Fruit fly (Drosophila melanogaster): ENCODE data around the gene JMJD7.

Gene JMJD7

dm6 chr3L:13494363-13495015 lies 44.4 kb upstream of the JMJD7 start (continued):
- no peak for TF ChIP-seq CG17385 (GFP tag; optimal IDR thresholded peaks at IDR 0.05)
- TF ChIP-seq CG17568 (GFP tag; optimal IDR thresholded peaks at IDR 0.05), result no peak
- no peak for TF ChIP-seq dm (GFP tag; optimal IDR thresholded peaks at IDR 0.05)
- TF ChIP-seq CG12071 (GFP tag; optimal IDR thresholded peaks at IDR 0.05), result no peak
- no peak for TF ChIP-seq CG6272 (GFP tag; IDR thresholded peaks at IDR 0.05)
- no peak for TF ChIP-seq CG6689 (GFP tag; IDR thresholded peaks at IDR 0.05)
- no peak for TF ChIP-seq cg (GFP tag; optimal IDR thresholded peaks at IDR 0.05)
- no peak for TF ChIP-seq CG12299 (tag; optimal IDR thresholded peaks at IDR 0.05)
- no peak for TF ChIP-seq inv (GFP tag; IDR thresholded peaks at IDR 0.05; ENCODE audit: partially characterized antibody)
- no peak for TF ChIP-seq CG8478 (optimal IDR thresholded peaks at IDR 0.05)
- no peak for TF ChIP-seq CG15514 (GFP tag; optimal IDR thresholded peaks at IDR 0.05)
- TF ChIP-seq emc (GFP tag; optimal IDR thresholded peaks at IDR 0.05), result no peak
- no peak for TF ChIP-seq luna (GFP tag; optimal IDR thresholded peaks at IDR 0.05)
- no peak for TF ChIP-seq zen (tag; optimal IDR thresholded peaks at IDR 0.05)
- no peak for TF ChIP-seq gfzf (GFP tag; optimal IDR thresholded peaks at IDR 0.05)
- no peak for TF ChIP-seq CHES-1-like (GFP tag; optimal IDR thresholded peaks at IDR 0.05)
- TF ChIP-seq CG12659 (GFP tag; optimal IDR thresholded peaks at IDR 0.05), result no peak
- no peak for TF ChIP-seq fd64A (GFP tag; optimal IDR thresholded peaks at IDR 0.05)
- no peak for TF ChIP-seq tio (GFP tag; optimal IDR thresholded peaks at IDR 0.05)
- TF ChIP-seq corto (GFP tag; optimal IDR thresholded peaks at IDR 0.05), result peak; percentile 31
- TF ChIP-seq CG6791 (GFP tag; IDR thresholded peaks at IDR 0.05; ENCODE audit: partially characterized antibody), result 0 out of 3 replicates have a peak, but pooled peaks have one; percentile 38
- TF ChIP-seq CG32767 (GFP tag; IDR thresholded peaks at IDR 0.05), result no peak
- no peak for TF ChIP-seq CG1529 (GFP tag; optimal IDR thresholded peaks at IDR 0.05)
- TF ChIP-seq scrt (GFP tag; optimal IDR thresholded peaks at IDR 0.05), result no peak
- no peak for TF ChIP-seq MBD-R2 (GFP tag; IDR thresholded peaks at IDR 0.05)
- no peak for TF ChIP-seq CG3726 (GFP tag; IDR thresholded peaks at IDR 0.05)
- TF ChIP-seq NC2β (GFP tag; optimal IDR thresholded peaks at IDR 0.05), result no peak
- no peak for TF ChIP-seq CG15073 (GFP tag; optimal IDR thresholded peaks at IDR 0.05)
- TF ChIP-seq mld (GFP tag; IDR thresholded peaks at IDR 0.05; ENCODE audit: partially characterized antibody), result no peak
- no peak for TF ChIP-seq Sox102F (GFP tag; optimal IDR thresholded peaks at IDR 0.05)
- TF ChIP-seq bbx (GFP tag; IDR thresholded peaks at IDR 0.05; ENCODE audit: partially characterized antibody), result peak; percentile 34; the same call in 1 of the 2 replicates
- no peak for TF ChIP-seq CG3163 (GFP tag; optimal IDR thresholded peaks at IDR 0.05)
- TF ChIP-seq slou (GFP tag; optimal IDR thresholded peaks at IDR 0.05), result no peak
- TF ChIP-seq CG18599 (GFP tag; optimal IDR thresholded peaks at IDR 0.05), result no peak
- peak; percentile 6 for TF ChIP-seq CG2120 (GFP tag; optimal IDR thresholded peaks at IDR 0.05)
- TF ChIP-seq CG8290 (GFP tag; optimal IDR thresholded peaks at IDR 0.05), result no peak
- peak in 1 of 2 experiments; percentile 28 for TF ChIP-seq CG8290 (tag; optimal IDR thresholded peaks at IDR 0.05)
- TF ChIP-seq sob (GFP tag; IDR thresholded peaks at IDR 0.05), result no peak
- TF ChIP-seq ssp (GFP tag; IDR thresholded peaks at IDR 0.05), result no peak
- no peak for TF ChIP-seq HLH3B (GFP tag; IDR thresholded peaks at IDR 0.05)
- 0 out of 3 replicates have a peak, but pooled peaks have one; percentile 15 for TF ChIP-seq sr (GFP tag; IDR thresholded peaks at IDR 0.05)
- no peak for TF ChIP-seq E2f1 (GFP tag; IDR thresholded peaks at IDR 0.05)
- no peak for TF ChIP-seq zfh2 (GFP tag; optimal IDR thresholded peaks at IDR 0.05)
- TF ChIP-seq bowl (GFP tag; IDR thresholded peaks at IDR 0.05), result no peak
- TF ChIP-seq CG7357 (GFP tag; IDR thresholded peaks at IDR 0.05), result no peak
- no peak for TF ChIP-seq Pdp1 (GFP tag; optimal IDR thresholded peaks at IDR 0.05)
- no peak for TF ChIP-seq CG14667 (GFP tag; IDR thresholded peaks at IDR 0.05)
- TF ChIP-seq amos (GFP tag; IDR thresholded peaks at IDR 0.05; ENCODE audit: partially characterized antibody), result no peak; the same call in 1 of the 2 replicates
- TF ChIP-seq pho (GFP tag; optimal IDR thresholded peaks at IDR 0.05), result no peak
- no peak for TF ChIP-seq pzg (GFP tag; optimal IDR thresholded peaks at IDR 0.05)
- TF ChIP-seq Camta (GFP tag; optimal IDR thresholded peaks at IDR 0.05), result no peak

Data from whole organism, embryonic.